Worm (Caenorhabditis elegans): ENCODE results near the gene F52C9.5.

F52C9.5 gene

DNA sequence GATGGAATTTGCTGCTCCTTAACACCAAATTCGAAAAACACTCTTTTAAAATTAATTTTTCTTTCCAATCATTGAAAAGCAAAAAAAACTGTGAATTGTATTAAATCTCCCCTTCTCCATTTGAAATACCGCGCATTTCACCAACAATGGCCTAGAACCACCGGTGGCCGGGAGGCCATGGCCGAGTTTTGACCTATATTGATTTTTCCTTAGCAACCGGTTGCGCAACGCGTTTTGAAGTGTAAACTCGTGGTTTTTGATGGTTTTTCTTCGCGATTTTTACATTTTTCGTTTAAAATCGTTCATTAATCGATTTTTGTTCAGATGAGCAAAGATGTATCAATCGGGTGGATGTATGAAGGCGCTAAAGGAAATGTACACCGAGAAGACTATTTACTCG, 6.3 kb downstream of the F52C9.5 start, which contains the start of gene mog-3 (continued):
- TF ChIP-seq ZK546.5 (tag; optimal IDR thresholded peaks at IDR 0.05): no peak
- TF ChIP-seq elt-3 (tag; optimal IDR thresholded peaks at IDR 0.05): no peak
- TF ChIP-seq mdl-1 (tag; optimal IDR thresholded peaks at IDR 0.05): no peak
- TF ChIP-seq F13H6.1 (tag; optimal IDR thresholded peaks at IDR 0.05): peak; percentile 66
- peak; percentile 74 for TF ChIP-seq sma-9 (GFP tag; optimal IDR thresholded peaks at IDR 0.05)
- TF ChIP-seq sma-9 (tag; optimal IDR thresholded peaks at IDR 0.05): no peak
- TF ChIP-seq ceh-16 (tag; optimal IDR thresholded peaks at IDR 0.05): no peak
- no peak for TF ChIP-seq unc-39 (tag; optimal IDR thresholded peaks at IDR 0.05)
- TF ChIP-seq crh-2 (tag; optimal IDR thresholded peaks at IDR 0.05): peak; percentile 62

DNA sequence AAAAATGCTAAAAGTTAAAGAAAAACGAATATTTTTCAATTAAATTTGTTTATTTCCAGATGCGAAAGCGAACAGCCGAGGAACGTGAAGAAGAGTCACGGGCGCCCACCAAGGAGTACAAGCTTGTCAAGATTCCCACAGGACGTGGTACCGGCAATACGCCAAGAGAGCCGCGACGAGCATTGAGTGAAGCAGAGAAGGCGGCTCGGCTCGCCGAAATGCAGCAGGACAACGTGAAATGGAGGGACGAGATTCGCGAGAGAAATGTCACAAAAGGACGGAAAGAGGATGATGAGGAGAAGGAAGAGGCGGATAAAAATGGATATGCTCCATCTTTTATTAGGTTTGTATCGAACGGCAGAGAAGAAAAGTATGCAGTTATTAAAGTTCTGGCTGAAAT, 8.4 kb downstream of the F52C9.5 start:
- TF ChIP-seq ztf-1 (GFP tag; conservative IDR thresholded peaks at IDR 0.05): no peak
- no peak for TF ChIP-seq zag-1 (tag; optimal IDR thresholded peaks at IDR 0.05)
- TF ChIP-seq nhr-129 (tag; optimal IDR thresholded peaks at IDR 0.05): no peak

DNA sequence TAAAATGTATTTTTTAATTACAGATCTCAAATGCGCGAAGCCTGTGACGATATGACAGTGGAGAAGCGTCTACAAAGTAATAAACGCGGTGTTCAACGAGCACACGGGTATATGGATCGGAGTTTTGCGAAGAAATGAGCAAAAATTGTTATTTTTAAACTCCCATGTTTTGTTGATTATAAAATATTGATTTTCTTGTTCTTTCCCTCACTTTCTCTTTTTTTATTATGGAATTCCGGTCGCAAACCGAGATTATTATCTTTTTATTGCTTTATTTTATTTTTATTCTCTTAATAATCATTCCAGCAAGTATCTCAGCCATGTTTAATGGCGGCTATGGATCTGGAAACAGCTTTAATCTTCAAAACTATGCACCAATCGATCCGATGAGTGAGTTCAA, 8.9 kb downstream of the F52C9.5 start, which contains the start of gene pqe-1:
Gene pqe-1 (plus strand): TSS at position 301 of the 400 bp plus-strand sequence.
- TF ChIP-seq unc-55 (GFP tag; optimal IDR thresholded peaks at IDR 0.05) (no peak), elt-1 (tag; optimal IDR thresholded peaks at IDR 0.05) (no peak), elt-3 (tag; optimal IDR thresholded peaks at IDR 0.05) (no peak), nhr-21 (tag; optimal IDR thresholded peaks at IDR 0.05) (no peak), zag-1 (tag; optimal IDR thresholded peaks at IDR 0.05) (no peak), ztf-1 (GFP tag; conservative IDR thresholded peaks at IDR 0.05) (no peak), egl-27 (tag; optimal IDR thresholded peaks at IDR 0.05) (no peak), ama-1 (optimal IDR thresholded peaks at IDR 0.05) (no peak), sma-3 (GFP tag; optimal IDR thresholded peaks at IDR 0.05) (no peak)

DNA sequence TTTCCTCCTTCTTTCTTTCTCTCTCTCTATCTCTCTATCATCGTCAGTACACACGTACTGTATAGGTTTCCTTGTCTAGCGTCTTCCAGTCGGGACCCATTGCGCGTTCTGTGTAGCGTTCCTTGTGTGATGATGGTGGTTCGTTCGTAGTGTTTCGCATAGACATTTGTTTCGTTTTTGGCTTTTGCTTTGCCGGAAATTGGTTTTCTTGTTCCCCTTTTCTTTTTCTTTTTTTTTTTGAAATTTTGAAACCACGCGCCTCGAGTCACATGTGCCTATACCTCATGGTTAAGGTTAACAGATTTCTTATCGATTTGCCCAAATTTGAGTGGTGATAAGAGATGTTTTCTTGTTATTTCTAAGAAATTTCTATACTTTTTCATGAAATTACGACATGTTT, 16.6 kb downstream of the F52C9.5 start:
- TF ChIP-seq crh-2 (tag; optimal IDR thresholded peaks at IDR 0.05) (peak; percentile 0), lin-13 (GFP tag; optimal IDR thresholded peaks at IDR 0.05) (no peak)

DNA sequence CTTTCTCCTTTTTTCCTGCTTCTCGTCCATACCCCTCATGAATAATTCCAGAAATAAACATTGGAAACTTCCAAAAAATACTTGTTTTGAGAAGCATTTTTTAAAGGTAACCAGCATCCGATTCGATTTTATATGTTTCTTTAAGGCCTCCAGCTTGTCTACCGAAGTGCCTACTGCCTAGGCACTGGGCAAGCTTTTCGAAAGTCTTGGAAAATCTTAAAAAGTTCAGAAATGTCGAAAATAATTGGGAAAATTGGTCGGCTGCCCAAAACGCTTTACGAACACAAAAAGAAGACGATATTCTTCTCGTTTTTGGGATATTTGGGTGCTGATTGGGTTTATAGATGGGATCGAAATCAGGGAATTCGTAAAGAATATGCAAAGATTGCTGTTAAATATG, 19.6 kb downstream of the F52C9.5 start, which contains the start of gene F52C9.3:
Gene F52C9.3 (plus strand): TSS at position 225 of the 400 bp plus-strand sequence.
- TF ChIP-seq unc-55 (GFP tag; optimal IDR thresholded peaks at IDR 0.05): no peak
- no peak for TF ChIP-seq nhr-237 (tag; optimal IDR thresholded peaks at IDR 0.05)
- TF ChIP-seq sma-9 (GFP tag; optimal IDR thresholded peaks at IDR 0.05): no peak
- TF ChIP-seq sma-9 (tag; optimal IDR thresholded peaks at IDR 0.05): no peak
- no peak for TF ChIP-seq mdl-1 (tag; optimal IDR thresholded peaks at IDR 0.05)
- no peak for TF ChIP-seq unc-39 (tag; optimal IDR thresholded peaks at IDR 0.05)
- TF ChIP-seq C34F6.9 (tag; optimal IDR thresholded peaks at IDR 0.05): no peak
- no peak for TF ChIP-seq ZK546.5 (tag; optimal IDR thresholded peaks at IDR 0.05)
- no peak for TF ChIP-seq snpc-4 (tag; optimal IDR thresholded peaks at IDR 0.05)
- no peak for TF ChIP-seq R02D3.7 (tag; optimal IDR thresholded peaks at IDR 0.05)
- no peak for TF ChIP-seq sma-3 (GFP tag; optimal IDR thresholded peaks at IDR 0.05)
- no peak for TF ChIP-seq elt-1 (tag; optimal IDR thresholded peaks at IDR 0.05)
- TF ChIP-seq nhr-6 (tag; optimal IDR thresholded peaks at IDR 0.05): no peak
- no peak for TF ChIP-seq F13H6.1 (tag; optimal IDR thresholded peaks at IDR 0.05)
- no peak for TF ChIP-seq crh-2 (tag; optimal IDR thresholded peaks at IDR 0.05)
- no peak for TF ChIP-seq ceh-82 (tag; optimal IDR thresholded peaks at IDR 0.05)
- TF ChIP-seq nhr-10 (tag; optimal IDR thresholded peaks at IDR 0.05): no peak
- no peak for TF ChIP-seq peb-1 (tag; optimal IDR thresholded peaks at IDR 0.05)
- no peak for TF ChIP-seq ztf-11 (tag; optimal IDR thresholded peaks at IDR 0.05)
- no peak for TF ChIP-seq ceh-16 (tag; optimal IDR thresholded peaks at IDR 0.05)

DNA sequence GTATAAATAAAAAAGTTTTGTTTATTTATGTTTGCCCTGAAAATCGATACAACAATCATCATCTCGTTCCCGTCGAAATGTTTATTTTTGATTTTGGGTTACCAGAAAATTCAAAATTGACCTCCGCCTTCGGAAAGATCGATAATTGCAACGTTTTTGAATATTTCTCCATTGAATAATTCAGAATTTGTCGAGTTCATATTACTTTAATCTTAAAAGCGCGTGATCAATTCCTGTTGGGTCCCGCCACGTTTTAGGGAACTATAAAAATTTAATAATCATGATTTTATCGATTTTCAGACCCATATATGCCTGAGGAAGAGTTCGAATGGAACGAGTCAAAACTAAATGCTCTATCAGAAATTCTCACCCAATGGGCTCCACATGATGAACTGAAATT, 24.3 kb downstream of the F52C9.5 start, which contains the start of gene sorf-2:
Gene sorf-2 (plus strand): TSS at position 301 of the 400 bp plus-strand sequence.
- TF ChIP-seq sma-9 (GFP tag; optimal IDR thresholded peaks at IDR 0.05): no peak
- TF ChIP-seq sma-9 (tag; optimal IDR thresholded peaks at IDR 0.05): no peak
- TF ChIP-seq snpc-4 (tag; optimal IDR thresholded peaks at IDR 0.05): no peak
- TF ChIP-seq R02D3.7 (tag; optimal IDR thresholded peaks at IDR 0.05): no peak
- TF ChIP-seq Y55F3AM.14 (GFP tag; optimal IDR thresholded peaks at IDR 0.05): no peak
- no peak for TF ChIP-seq fos-1 (tag; optimal IDR thresholded peaks at IDR 0.05)
- TF ChIP-seq ztf-11 (tag; optimal IDR thresholded peaks at IDR 0.05): no peak
- TF ChIP-seq nhr-129 (tag; optimal IDR thresholded peaks at IDR 0.05): no peak
- TF ChIP-seq nhr-23 (tag; optimal IDR thresholded peaks at IDR 0.05): no peak
- no peak for TF ChIP-seq mdl-1 (tag; optimal IDR thresholded peaks at IDR 0.05)
- TF ChIP-seq alr-1 (tag; optimal IDR thresholded peaks at IDR 0.05): no peak
- no peak for TF ChIP-seq F13H6.1 (tag; optimal IDR thresholded peaks at IDR 0.05)
- no peak for TF ChIP-seq aly-2 (tag; optimal IDR thresholded peaks at IDR 0.05)
- no peak for TF ChIP-seq unc-39 (tag; optimal IDR thresholded peaks at IDR 0.05)
- no peak for TF ChIP-seq nhr-237 (tag; optimal IDR thresholded peaks at IDR 0.05)
- TF ChIP-seq ceh-16 (tag; optimal IDR thresholded peaks at IDR 0.05): no peak
- TF ChIP-seq lin-39 (tag; optimal IDR thresholded peaks at IDR 0.05): no peak
- no peak for TF ChIP-seq ztf-1 (GFP tag; conservative IDR thresholded peaks at IDR 0.05)
- no peak for TF ChIP-seq nhr-11 (tag; optimal IDR thresholded peaks at IDR 0.05)
- no peak for TF ChIP-seq nhr-6 (tag; optimal IDR thresholded peaks at IDR 0.05)
- TF ChIP-seq elt-3 (tag; optimal IDR thresholded peaks at IDR 0.05): no peak

All from whole organism, L2 larva.